Worm (Caenorhabditis elegans): ENCODE data around the gene str-250.

Gene str-250

DNA sequence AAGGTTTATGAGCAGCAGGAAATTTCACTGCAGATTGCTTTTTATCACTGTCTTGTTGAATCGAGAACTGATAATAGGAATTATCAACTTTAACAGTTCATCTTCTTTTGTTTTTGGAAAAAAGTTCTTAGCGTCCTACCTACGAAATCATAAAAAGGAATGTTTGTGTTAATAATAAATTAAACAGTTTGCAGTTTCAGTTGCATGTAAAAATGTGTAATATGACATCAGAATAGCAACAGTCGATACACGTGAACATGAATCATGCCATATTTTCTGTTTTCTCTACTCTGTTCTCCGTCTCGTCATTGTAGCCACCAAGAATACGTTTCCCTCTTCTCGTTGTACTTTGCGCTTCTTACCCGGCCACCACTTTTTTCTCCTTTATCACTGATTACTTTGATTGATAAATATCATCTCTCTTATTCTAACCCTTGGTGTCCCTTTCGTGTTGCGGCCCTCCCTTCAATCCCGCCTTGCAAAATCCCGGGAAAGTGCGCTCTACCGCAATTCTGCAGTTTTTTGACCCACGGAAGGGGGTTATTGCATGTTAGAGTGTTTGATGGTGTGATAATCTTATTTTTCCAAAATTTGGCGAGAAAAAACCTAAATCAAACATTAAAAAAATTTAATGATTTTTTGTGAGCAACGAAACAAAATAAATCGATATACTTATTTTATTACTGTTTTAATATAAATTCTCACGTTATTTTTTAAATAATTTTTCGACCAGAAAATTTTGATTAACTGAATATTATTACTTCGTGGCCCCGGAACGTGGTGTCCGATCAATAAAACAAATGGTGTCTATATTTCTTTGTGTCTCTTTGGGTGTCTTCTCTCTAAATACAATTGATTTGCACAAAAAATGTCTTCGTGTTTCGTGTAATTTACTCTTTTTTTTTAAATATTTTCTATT lies 25.7 kb upstream of the str-250 start, which contains the start of gene sptl-3 (continued):
- no peak for TF ChIP-seq vab-15 (tag; optimal IDR thresholded peaks at IDR 0.05)
- no peak for TF ChIP-seq ceh-82 (tag; optimal IDR thresholded peaks at IDR 0.05)
- peak in 1 of 2 experiments; percentile 42 for TF ChIP-seq lsy-2 (tag; optimal IDR thresholded peaks at IDR 0.05)
- TF ChIP-seq skn-1 (tag; optimal IDR thresholded peaks at IDR 0.05) = peak; percentile 48
- TF ChIP-seq sox-4 (tag; optimal IDR thresholded peaks at IDR 0.05) = no peak
- no peak for TF ChIP-seq ceh-90 (tag; optimal IDR thresholded peaks at IDR 0.05)
- TF ChIP-seq C04F5.9 (tag; optimal IDR thresholded peaks at IDR 0.05) = no peak
- TF ChIP-seq ztf-4 (tag; optimal IDR thresholded peaks at IDR 0.05) = no peak
- no peak for TF ChIP-seq zip-4 (GFP tag; optimal IDR thresholded peaks at IDR 0.05)
- TF ChIP-seq sptf-1 (tag; optimal IDR thresholded peaks at IDR 0.05) = no peak
- TF ChIP-seq snpc-4 (tag; optimal IDR thresholded peaks at IDR 0.05) = no peak
- TF ChIP-seq lin-15B (tag; optimal IDR thresholded peaks at IDR 0.05) = no peak
- no peak for TF ChIP-seq lir-3 (tag; optimal IDR thresholded peaks at IDR 0.05; ENCODE audit: poor library complexity)
- TF ChIP-seq sup-37 (GFP tag; optimal IDR thresholded peaks at IDR 0.05) = no peak
- no peak for TF ChIP-seq unc-98 (GFP tag; IDR thresholded peaks at IDR 0.05)
- no peak for TF ChIP-seq isw-1 (GFP tag; IDR thresholded peaks at IDR 0.05)
- no peak for TF ChIP-seq unc-130 (tag; optimal IDR thresholded peaks at IDR 0.05)
- TF ChIP-seq ceh-88 (GFP tag; IDR thresholded peaks at IDR 0.05) = no peak
- TF ChIP-seq tbx-2 (tag; optimal IDR thresholded peaks at IDR 0.05) = peak; percentile 44
- TF ChIP-seq lin-13 (GFP tag; optimal IDR thresholded peaks at IDR 0.05) = no peak
- TF ChIP-seq unc-62 (GFP tag; optimal IDR thresholded peaks at IDR 0.05) = no peak
- TF ChIP-seq lin-35 (GFP tag; optimal IDR thresholded peaks at IDR 0.05) = peak; percentile 23 to 57
- TF ChIP-seq mdl-1 (tag; optimal IDR thresholded peaks at IDR 0.05) = peak in 1 of 2 experiments; percentile 61

DNA sequence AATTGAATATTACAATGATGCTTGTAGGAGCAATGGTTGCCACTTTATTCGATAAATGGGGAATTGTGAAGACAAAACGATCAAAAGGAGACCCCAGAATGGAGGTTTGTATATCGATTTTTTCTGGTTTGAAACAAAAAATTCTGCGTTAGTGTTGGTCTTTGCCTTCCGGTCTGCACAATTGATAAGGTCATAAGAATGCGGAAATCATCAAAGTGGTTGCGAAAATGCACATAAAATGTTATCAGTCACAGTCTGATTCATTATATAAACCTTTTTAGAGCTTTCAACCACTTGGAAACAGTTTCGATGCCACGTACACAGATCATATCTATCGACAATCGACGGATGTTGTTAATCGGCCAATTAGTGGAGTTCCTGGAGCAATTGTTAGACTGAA lies 24.9 kb upstream of the str-250 start:
- TF ChIP-seq tlp-1 (tag; optimal IDR thresholded peaks at IDR 0.05) (no peak), lin-35 (GFP tag; optimal IDR thresholded peaks at IDR 0.05) (peak in 1 of 2 experiments; percentile 48), elt-2 (tag; optimal IDR thresholded peaks at IDR 0.05) (peak; percentile 85), jun-1 (tag; optimal IDR thresholded peaks at IDR 0.05) (peak; percentile 9), pqm-1 (tag; optimal IDR thresholded peaks at IDR 0.05) (peak; percentile 93)

ce11 chrV:13898356-13898755 lies 20.1 kb upstream of the str-250 start, which contains the start of gene cyp-35C1:
Gene cyp-35C1, minus strand, starts transcription at chrV:13898487.
- TF ChIP-seq mef-2 (tag; optimal IDR thresholded peaks at IDR 0.05) = no peak
- TF ChIP-seq elt-2 (tag; optimal IDR thresholded peaks at IDR 0.05) = peak; percentile 2

DNA sequence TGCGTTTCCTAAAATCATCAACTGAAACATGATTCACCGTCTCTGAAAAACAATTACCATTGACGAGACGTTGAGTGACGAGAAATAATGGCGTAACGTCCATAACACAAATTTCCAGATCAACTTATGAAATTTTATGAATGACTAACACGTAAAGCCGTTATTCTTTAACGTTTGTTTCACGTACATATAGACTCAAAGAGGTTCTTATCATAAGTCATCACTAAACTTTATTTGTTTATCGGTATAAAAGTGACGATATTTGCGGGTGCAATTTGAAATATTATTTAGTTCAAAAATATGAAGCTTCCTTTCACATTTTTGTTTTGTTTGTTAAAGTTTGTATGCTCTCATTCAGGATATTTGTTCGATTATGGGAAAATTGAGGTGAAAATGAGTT lies 19.2 kb upstream of the str-250 start, which contains the start of gene oac-3:
TSS of gene oac-3 (plus strand) at position 301 of the 400 bp plus-strand sequence.
- TF ChIP-seq hpl-2 (GFP tag; optimal IDR thresholded peaks at IDR 0.05) (no peak), fkh-4 (tag; optimal IDR thresholded peaks at IDR 0.05; ENCODE audit: borderline replicate concordance) (no peak), lsy-2 (tag; optimal IDR thresholded peaks at IDR 0.05) (no peak), ztf-4 (tag; optimal IDR thresholded peaks at IDR 0.05) (no peak), nhr-20 (tag; optimal IDR thresholded peaks at IDR 0.05) (no peak), mdl-1 (tag; optimal IDR thresholded peaks at IDR 0.05) (no peak), ama-1 (optimal IDR thresholded peaks at IDR 0.05) (no peak), efl-3 (GFP tag; optimal IDR thresholded peaks at IDR 0.05) (no peak), unc-86 (tag; optimal IDR thresholded peaks at IDR 0.05) (no peak), jun-1 (tag; optimal IDR thresholded peaks at IDR 0.05) (no peak), isw-1 (GFP tag; IDR thresholded peaks at IDR 0.05) (no peak), ces-1 (GFP tag; optimal IDR thresholded peaks at IDR 0.05) (no peak)

Measured in whole organism, L1 larva.